Fruit fly (Drosophila melanogaster) whole organism, prepupa: ENCODE measurements around the gene Fas1.
A peak's percentile ranks its signal among the peaks of the same experiment; 100 is the strongest.

Source experiments
- CG11294 ChIP-seq: fragments of 200-800 bp; sonication (Bioruptor generic); IDR thresholded peaks from 2 replicates; pipeline ENCODE4 v1.3.6; 2022; ENCODE audit warnings: missing biosample characterization, missing genetic modification characterization
- CG11902 ChIP-seq: fragments of 200-800 bp; sonication (Bioruptor generic); optimal IDR thresholded peaks from 3 replicates; lab custom pipeline; 2016; ENCODE audit warnings: missing biosample characterization, missing genetic modification characterization
- CG15336 ChIP-seq: fragments of 200-800 bp; sonication (Bioruptor generic); IDR thresholded peaks from 2 replicates; pipeline ENCODE4 v1.3.6; 2022; ENCODE audit warnings: missing biosample characterization, missing genetic modification characterization
- CG16779 ChIP-seq: fragments of 200-800 bp; sonication (Bioruptor generic); optimal IDR thresholded peaks from 3 replicates; lab custom pipeline; 2017; ENCODE audit warnings: missing biosample characterization, mild to moderate bottlenecking, missing genetic modification characterization
- CG3032 ChIP-seq: fragments of 200-800 bp; optimal IDR thresholded peaks from 2 replicates; lab custom pipeline; 2019; ENCODE audit warnings: missing biosample characterization, mild to moderate bottlenecking, missing genetic modification characterization, moderate library complexity
- CG32006 ChIP-seq: fragments of 200-800 bp; sonication (Bioruptor generic); optimal IDR thresholded peaks from 3 replicates; lab custom pipeline; 2017; ENCODE audit warnings: missing biosample characterization, mild to moderate bottlenecking, missing genetic modification characterization
- CG34406 ChIP-seq: fragments of 200-800 bp; sonication (Bioruptor generic); optimal IDR thresholded peaks from 3 replicates; lab custom pipeline; 2016; ENCODE audit warnings: missing biosample characterization, missing genetic modification characterization
- CG3919 ChIP-seq: fragments of 200-800 bp; sonication (Bioruptor generic); optimal IDR thresholded peaks from 3 replicates; lab custom pipeline; 2016; ENCODE audit warnings: missing biosample characterization, missing genetic modification characterization
- CG4318 ChIP-seq: fragments of 200-800 bp; sonication (Bioruptor generic); optimal IDR thresholded peaks from 3 replicates; lab custom pipeline; 2017; ENCODE audit warnings: missing biosample characterization, mild to moderate bottlenecking, missing genetic modification characterization
- CG6163 ChIP-seq: fragments of 200-800 bp; sonication (Bioruptor generic); IDR thresholded peaks from 3 replicates; pipeline ENCODE4 v1.3.6; 2022; ENCODE audit warnings: missing biosample characterization, missing genetic modification characterization
- CG6276 ChIP-seq: fragments of 200-800 bp; sonication (Bioruptor generic); optimal IDR thresholded peaks from 2 replicates; lab custom pipeline; 2017; ENCODE audit warnings: missing biosample characterization, mild to moderate bottlenecking, missing genetic modification characterization
- CG6808 ChIP-seq: fragments of 200-800 bp; sonication (Bioruptor generic); optimal IDR thresholded peaks from 3 replicates; lab custom pipeline; 2017; ENCODE audit warnings: missing biosample characterization, missing genetic modification characterization, mild to moderate bottlenecking, moderate library complexity, missing genetic modification reagents
- CG9139 ChIP-seq: fragments of 200-800 bp; sonication (Bioruptor generic); optimal IDR thresholded peaks from 3 replicates; lab custom pipeline; 2017; ENCODE audit warnings: missing biosample characterization, mild to moderate bottlenecking, missing genetic modification characterization
- Eip75B ChIP-seq: fragments of 200-800 bp; sonication (Bioruptor generic); optimal IDR thresholded peaks from 3 replicates; lab custom pipeline; 2016; ENCODE audit warnings: missing biosample characterization, missing genetic modification characterization
- Eip78C ChIP-seq: fragments of 200-800 bp; sonication (Bioruptor generic); peaks from one replicate; lab custom pipeline; 2016; ENCODE audit warnings: missing biosample characterization, missing genetic modification characterization
- Ets21C ChIP-seq: fragments of 200-800 bp; sonication (Bioruptor generic); optimal IDR thresholded peaks from 3 replicates; lab custom pipeline; 2016; ENCODE audit warnings: missing biosample characterization, missing genetic modification characterization
- Ets96B ChIP-seq: fragments of 200-800 bp; optimal IDR thresholded peaks from 2 replicates; lab custom pipeline; 2019; ENCODE audit warnings: missing biosample characterization, mild to moderate bottlenecking, missing genetic modification characterization, moderate library complexity
- Hr38 ChIP-seq: sonication (Bioruptor generic); optimal IDR thresholded peaks from 2 replicates; lab custom pipeline; 2016; ENCODE audit warnings: missing biosample characterization, missing genetic modification characterization
- Hr39 ChIP-seq: fragments of 200-800 bp; sonication (Bioruptor generic); optimal IDR thresholded peaks from 2 replicates; lab custom pipeline; 2016; ENCODE audit warnings: missing biosample characterization, missing genetic modification characterization
- Hr4 ChIP-seq: fragments of 200-800 bp; sonication (Bioruptor generic); optimal IDR thresholded peaks from 3 replicates; lab custom pipeline; 2016; ENCODE audit warnings: missing biosample characterization, missing genetic modification characterization
- Lpt ChIP-seq: fragments of 200-800 bp; sonication (Bioruptor generic); optimal IDR thresholded peaks from 3 replicates; lab custom pipeline; 2016; ENCODE audit warnings: missing biosample characterization, missing genetic modification characterization
- Met ChIP-seq: fragments of 200-800 bp; sonication (Bioruptor generic); optimal IDR thresholded peaks from 3 replicates; lab custom pipeline; 2016; ENCODE audit warnings: missing biosample characterization, missing genetic modification characterization
- OdsH ChIP-seq: fragments of 200-800 bp; sonication (Bioruptor generic); optimal IDR thresholded peaks from 3 replicates; lab custom pipeline; 2016; ENCODE audit warnings: missing biosample characterization, missing genetic modification characterization
- Smox ChIP-seq: fragments of 200-800 bp; sonication (Bioruptor generic); optimal IDR thresholded peaks from 3 replicates; lab custom pipeline; 2016; ENCODE audit warnings: missing biosample characterization, missing genetic modification characterization
- Sox102F ChIP-seq: fragments of 200-800 bp; sonication (Bioruptor generic); optimal IDR thresholded peaks from 2 replicates; lab custom pipeline; 2016; ENCODE audit warnings: missing biosample characterization, mild to moderate bottlenecking, missing genetic modification characterization
- Sox15 ChIP-seq: fragments of 200-800 bp; sonication (Bioruptor generic); optimal IDR thresholded peaks from 3 replicates; lab custom pipeline; 2016; ENCODE audit warnings: missing biosample characterization, missing genetic modification characterization
- achi ChIP-seq: fragments of 200-800 bp; sonication (Bioruptor generic); optimal IDR thresholded peaks from 3 replicates; lab custom pipeline; 2016; ENCODE audit warnings: missing biosample characterization, missing genetic modification characterization
- dac ChIP-seq: fragments of 200-800 bp; sonication (Bioruptor generic); optimal IDR thresholded peaks from 2 replicates; lab custom pipeline; 2017; ENCODE audit warnings: missing biosample characterization, mild to moderate bottlenecking, missing genetic modification characterization
- dsx ChIP-seq: fragments of 200-800 bp; optimal IDR thresholded peaks from 3 replicates; lab custom pipeline; 2019; ENCODE audit warnings: missing biosample characterization, mild to moderate bottlenecking, missing genetic modification characterization, moderate library complexity; ENCODE audit not compliant: poor library complexity, severe bottlenecking
- eg ChIP-seq: fragments of 200-800 bp; sonication (Bioruptor generic); IDR thresholded peaks from 3 replicates; pipeline ENCODE4 v1.3.6; 2022; ENCODE audit warnings: missing biosample characterization, missing genetic modification characterization
- esn ChIP-seq: fragments of 200-800 bp; sonication (Bioruptor generic); optimal IDR thresholded peaks from 2 replicates; lab custom pipeline; 2016; ENCODE audit warnings: missing biosample characterization, mild to moderate bottlenecking, missing genetic modification characterization, moderate library complexity
- fkh ChIP-seq: fragments of 200-800 bp; sonication (Bioruptor generic); optimal IDR thresholded peaks from 3 replicates; lab custom pipeline; 2017; ENCODE audit warnings: missing biosample characterization, mild to moderate bottlenecking, missing genetic modification characterization, moderate library complexity
- salr ChIP-seq, 2 experiments: fragments of 200-800 bp; sonication (Bioruptor generic); optimal IDR thresholded peaks; 3 replicates each; lab custom pipeline; 2016 to 2018; ENCODE audit warnings: missing biosample characterization in 2 of 2, missing genetic modification characterization in 2 of 2, mild to moderate bottlenecking in 1 of 2
- spab ChIP-seq: fragments of 200-800 bp; sonication (Bioruptor generic); optimal IDR thresholded peaks from 2 replicates; lab custom pipeline; 2017; ENCODE audit warnings: missing biosample characterization, mild to moderate bottlenecking, missing genetic modification characterization, missing genetic modification reagents
- svp ChIP-seq: fragments of 200-800 bp; sonication (Bioruptor generic); peaks from one replicate; lab custom pipeline; 2016; ENCODE audit warnings: missing biosample characterization, missing genetic modification characterization
- topi ChIP-seq: fragments of 200-800 bp; sonication (Bioruptor generic); optimal IDR thresholded peaks from 3 replicates; lab custom pipeline; 2016; ENCODE audit warnings: missing biosample characterization, missing genetic modification characterization

Gene Fas1

DNA sequence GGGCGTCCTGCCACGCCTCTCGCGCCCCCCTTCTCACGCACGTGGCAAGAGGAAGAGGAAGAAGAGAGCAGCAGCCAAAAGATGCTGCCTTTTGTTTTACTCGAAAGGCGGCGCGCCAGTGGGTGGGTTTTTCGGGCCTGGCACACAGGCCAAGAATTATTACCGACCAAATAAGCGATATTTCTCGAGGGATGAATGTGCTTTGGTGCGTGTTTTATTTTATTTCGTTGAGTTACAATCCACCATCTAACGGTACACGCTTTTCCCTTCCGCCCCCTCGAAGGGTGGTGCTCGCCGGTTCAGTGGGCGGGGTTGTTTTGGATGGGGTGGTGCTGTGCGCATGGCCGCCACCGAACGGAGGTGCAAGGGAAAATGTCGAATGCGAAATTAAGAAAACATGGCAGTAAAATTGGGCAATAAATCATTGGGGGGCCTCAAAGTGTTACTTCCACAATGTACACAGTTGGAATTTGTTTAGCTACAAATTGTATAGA lies 47.2 kb downstream of the Fas1 start:
- TF ChIP-seq Ets21C (GFP tag; lab: Kevin White, UChicago) = no peak
- peak; percentile 1 for TF ChIP-seq svp
- TF ChIP-seq CG3919 = no peak

DNA sequence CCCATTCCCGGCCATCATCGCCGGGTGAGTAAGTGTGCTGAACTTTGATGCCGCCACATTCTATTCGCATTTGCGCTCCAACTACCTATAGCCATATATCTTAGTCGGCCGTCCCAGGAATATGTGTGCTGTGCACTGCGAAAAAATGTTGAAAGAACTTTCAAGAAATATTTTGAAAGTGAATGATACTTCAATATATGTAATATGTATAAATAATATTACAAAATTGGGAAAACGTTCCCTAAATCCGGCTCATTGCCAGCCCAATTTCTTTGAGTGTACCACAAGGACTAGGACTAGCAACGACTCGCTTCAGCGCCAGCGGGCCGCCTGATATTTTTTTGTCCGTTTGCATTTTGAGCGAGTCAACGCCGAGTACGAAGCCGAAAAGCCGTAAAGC lies 48.1 kb downstream of the Fas1 start:
- TF ChIP-seq Ets96B (no peak), CG32006 (peak; percentile 12)

DNA sequence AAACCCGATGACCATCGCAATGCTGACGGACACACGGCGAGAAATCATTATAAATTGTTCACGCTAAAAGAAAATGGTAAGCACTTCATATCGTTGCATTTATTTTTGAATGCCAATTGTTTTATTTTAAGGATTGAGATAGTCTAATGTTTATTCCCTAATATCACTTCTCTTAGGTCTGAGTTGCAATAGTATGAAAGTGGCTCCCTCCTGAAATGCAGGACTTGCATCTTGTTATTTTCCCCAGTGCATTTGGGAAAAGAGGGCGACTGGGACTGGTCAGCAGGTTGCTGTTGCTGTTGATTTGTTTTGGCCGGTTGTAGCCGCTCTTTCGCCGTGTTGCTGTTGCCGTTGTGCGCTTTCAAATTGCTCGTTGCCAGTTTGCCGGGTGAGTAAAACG lies 51.5 kb downstream of the Fas1 start:
- no peak for TF ChIP-seq CG16779 (tag; lab: Kevin White, UChicago)
- peak; percentile 78 for TF ChIP-seq Eip78C (GFP tag; lab: Kevin White, UChicago)
- no peak for TF ChIP-seq CG11294
- TF ChIP-seq dsx (GFP tag; lab: Kevin White, UChicago) = no peak
- no peak for TF ChIP-seq OdsH
- TF ChIP-seq esn (GFP tag; lab: Kevin White, UChicago) = no peak
- no peak for TF ChIP-seq achi (GFP tag; lab: Kevin White, UChicago)
- no peak for TF ChIP-seq CG6808 (GFP tag; lab: Kevin White, UChicago)
- no peak for TF ChIP-seq dac (GFP tag; lab: Kevin White, UChicago)
- peak; percentile 8 for TF ChIP-seq Sox102F
- no peak for TF ChIP-seq Met (GFP tag; lab: Kevin White, UChicago)
- peak; percentile 24; the same call in 1 of the 2 replicates for TF ChIP-seq CG15336
- TF ChIP-seq spab = no peak
- TF ChIP-seq Hr4 (GFP tag; lab: Kevin White, UChicago) = no peak
- peak; percentile 13 for TF ChIP-seq Hr39
- no peak for TF ChIP-seq Lpt (GFP tag; lab: Kevin White, UChicago)
- TF ChIP-seq topi (GFP tag; lab: Kevin White, UChicago) = no peak
- TF ChIP-seq Eip75B (GFP tag; lab: Kevin White, UChicago) = peak; percentile 4
- TF ChIP-seq Ets96B = no peak
- peak; percentile 50 for TF ChIP-seq svp
- no peak for TF ChIP-seq salr (GFP tag; optimal IDR thresholded peaks at IDR 0.05; lab: Kevin White, UChicago)
- TF ChIP-seq CG3032 (tag; lab: Kevin White, UChicago) = peak; percentile 22
- peak; percentile 20 for TF ChIP-seq CG32006
- TF ChIP-seq CG4318 = peak; percentile 2
- TF ChIP-seq Sox15 (GFP tag; lab: Kevin White, UChicago) = no peak
- no peak for TF ChIP-seq Smox
- peak; percentile 6 for TF ChIP-seq CG6276

DNA sequence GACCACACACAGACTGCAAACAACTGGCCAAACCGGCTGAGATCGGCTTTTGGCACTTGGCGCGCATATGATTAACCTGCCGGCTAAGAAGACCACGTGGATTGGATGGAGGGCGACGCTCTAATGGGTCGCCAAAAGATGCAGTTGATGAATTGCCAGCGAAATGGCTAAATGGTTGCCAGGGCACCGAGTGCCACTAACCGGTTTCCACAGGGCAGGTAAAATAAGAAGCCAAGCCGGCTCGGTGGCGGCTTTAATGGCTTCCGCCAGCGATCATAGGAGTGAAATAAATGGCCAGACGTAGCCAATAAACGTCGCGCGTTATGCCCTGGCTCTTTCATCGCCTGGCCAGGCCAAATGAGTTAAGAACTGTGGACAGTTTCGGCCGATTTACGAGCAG lies 52.9 kb downstream of the Fas1 start:
- TF ChIP-seq CG6163 (no peak), Eip78C (GFP tag; lab: Kevin White, UChicago) (peak; percentile 19), Smox (no peak)

DNA sequence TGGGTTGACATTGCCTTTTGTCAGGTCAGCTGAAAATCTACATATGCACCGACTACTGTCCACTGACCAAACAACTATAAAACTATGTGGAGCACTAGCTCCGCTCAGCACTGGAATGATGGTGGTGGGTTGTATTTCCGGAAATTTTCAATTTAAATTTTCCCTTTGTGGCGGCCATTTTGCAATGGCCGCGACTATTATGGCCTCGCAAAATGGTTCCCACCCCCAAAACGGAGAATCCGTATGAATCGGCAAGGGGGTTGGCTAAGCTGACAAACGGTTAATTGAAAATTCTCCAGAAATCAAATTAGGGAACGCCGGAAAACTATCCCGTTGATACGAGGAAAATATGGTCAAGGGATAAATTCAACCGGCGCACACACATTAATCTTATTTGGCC lies 57.9 kb downstream of the Fas1 start:
- TF ChIP-seq Hr38 (GFP tag; lab: Kevin White, UChicago) = no peak
- no peak for TF ChIP-seq svp
- TF ChIP-seq CG11294 = no peak
- TF ChIP-seq CG6276 = no peak
- TF ChIP-seq CG32006 = no peak
- TF ChIP-seq eg (GFP tag; lab: Robert Waterston, UW) = no peak
- TF ChIP-seq CG11902 (GFP tag; lab: Kevin White, UChicago) = no peak
- TF ChIP-seq CG4318 = no peak
- no peak for TF ChIP-seq achi (GFP tag; lab: Kevin White, UChicago)
- no peak for TF ChIP-seq dac (GFP tag; lab: Kevin White, UChicago)
- TF ChIP-seq fkh = no peak
- TF ChIP-seq OdsH = no peak
- no peak for TF ChIP-seq CG34406 (GFP tag; lab: Kevin White, UChicago)
- no peak for TF ChIP-seq CG9139
